Worm (Caenorhabditis elegans): ENCODE measurements around the gene R02E4.1.
A peak's percentile ranks its signal among the peaks of the same experiment; 100 is the strongest.

R02E4.1 gene

ce11 chrX:4136547-4137311, 32.4 kb upstream of the R02E4.1 start:
- TF ChIP-seq nhr-85 (tag) (peak; percentile 18), C34B4.2 (tag; optimal IDR thresholded peaks at IDR 0.05) (no peak)

DNA sequence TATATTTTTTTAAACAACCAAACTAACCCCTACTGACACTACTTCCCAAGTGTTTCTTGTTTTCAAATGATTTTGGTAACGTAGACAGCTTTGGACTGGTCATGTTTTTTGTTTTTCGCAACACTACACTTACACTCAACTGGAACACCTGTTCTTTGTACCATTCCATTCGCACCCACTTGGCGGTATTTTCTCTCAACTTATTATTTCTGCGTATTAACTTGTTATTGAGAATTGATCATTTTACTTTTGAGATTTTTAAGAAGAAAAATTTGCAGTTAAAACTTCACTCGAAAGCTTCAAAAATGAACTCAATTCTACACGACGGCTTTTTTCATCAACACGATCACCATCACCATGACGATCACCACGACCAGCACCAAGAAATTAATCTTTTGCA, 30.5 kb upstream of the R02E4.1 start, which contains the start of gene ZK470.2:
ZK470.2 (plus strand) TSS at position 301 of the 400 bp plus-strand sequence.
- TF ChIP-seq hpl-2 (GFP tag; optimal IDR thresholded peaks at IDR 0.05): no peak
- no peak for TF ChIP-seq mab-9 (GFP tag; IDR thresholded peaks at IDR 0.05)
- no peak for TF ChIP-seq elt-3 (tag; optimal IDR thresholded peaks at IDR 0.05)
- TF ChIP-seq ceh-63 (GFP tag; optimal IDR thresholded peaks at IDR 0.05): no peak
- no peak for TF ChIP-seq nhr-84 (tag; optimal IDR thresholded peaks at IDR 0.05)
- TF ChIP-seq pax-3 (tag; optimal IDR thresholded peaks at IDR 0.05): no peak

DNA sequence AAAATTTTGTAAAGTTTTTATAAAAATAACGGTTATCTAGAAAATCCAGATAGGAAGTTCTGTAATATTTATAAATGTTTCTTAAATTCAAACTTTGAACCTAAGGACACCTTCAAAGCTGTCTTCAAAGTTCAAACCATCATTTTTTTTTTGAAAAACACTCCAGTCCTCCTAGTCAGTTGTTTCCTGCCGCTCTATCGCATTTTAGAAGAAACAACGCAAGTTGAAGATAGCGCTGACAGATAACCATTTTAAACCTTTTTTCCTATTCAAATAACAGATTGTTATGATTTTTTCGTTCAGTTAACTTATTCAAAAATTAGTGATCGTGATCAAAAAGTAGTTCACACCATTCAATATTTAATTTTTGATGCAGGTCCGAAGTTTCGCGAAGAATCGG, 29.0 kb upstream of the R02E4.1 start:
- TF ChIP-seq efl-3 (GFP tag; optimal IDR thresholded peaks at IDR 0.05) (no peak), nhr-71 (tag; optimal IDR thresholded peaks at IDR 0.05) (peak; percentile 59), lin-14 (GFP tag; optimal IDR thresholded peaks at IDR 0.05) (peak; percentile 35), lsy-2 (tag; optimal IDR thresholded peaks at IDR 0.05) (peak in 1 of 2 experiments; percentile 5), snu-23 (GFP tag; optimal IDR thresholded peaks at IDR 0.05) (peak; percentile 40), aly-2 (tag; optimal IDR thresholded peaks at IDR 0.05) (no peak), irx-1 (tag; optimal IDR thresholded peaks at IDR 0.05) (no peak), rnt-1 (tag; optimal IDR thresholded peaks at IDR 0.05) (peak; percentile 34), nhr-19 (GFP tag; conservative IDR thresholded peaks at IDR 0.05) (peak; percentile 29; the same call in 1 of the 2 replicates), nhr-20 (tag; optimal IDR thresholded peaks at IDR 0.05) (peak; percentile 38), nhr-12 (tag; optimal IDR thresholded peaks at IDR 0.05) (no peak)

DNA sequence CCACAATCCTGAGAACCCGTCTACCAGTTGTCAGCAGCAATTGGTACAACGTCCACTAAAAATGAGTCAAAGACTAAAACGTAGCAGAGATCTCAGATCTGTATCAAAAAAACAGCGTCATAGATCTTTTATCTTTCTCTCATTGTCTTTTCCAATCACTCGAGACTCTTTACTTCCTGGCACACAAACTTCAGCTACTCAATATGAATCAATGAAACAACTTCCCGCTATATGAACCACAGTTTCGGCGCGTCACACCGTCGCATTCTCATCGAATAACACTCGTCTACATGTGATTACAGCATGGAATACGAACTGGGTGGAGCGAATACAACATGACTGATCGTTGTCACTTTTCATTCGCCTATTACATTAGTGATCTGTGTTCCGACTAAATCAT, 27.9 kb upstream of the R02E4.1 start:
- TF ChIP-seq blmp-1 (tag; optimal IDR thresholded peaks at IDR 0.05): peak; percentile 54
- no peak for TF ChIP-seq fkh-4 (tag; optimal IDR thresholded peaks at IDR 0.05; ENCODE audit: borderline replicate concordance)
- TF ChIP-seq nhr-19 (GFP tag; conservative IDR thresholded peaks at IDR 0.05): peak; percentile 71
- TF ChIP-seq C04F5.9 (tag; optimal IDR thresholded peaks at IDR 0.05): no peak
- TF ChIP-seq ama-1 (optimal IDR thresholded peaks at IDR 0.05): no peak
- TF ChIP-seq nhr-12 (tag; optimal IDR thresholded peaks at IDR 0.05): no peak
- no peak for TF ChIP-seq elt-2 (tag; optimal IDR thresholded peaks at IDR 0.05)
- peak in 2 of 6 experiments; percentile 22 to 48 for TF ChIP-seq elt-3 (tag; optimal IDR thresholded peaks at IDR 0.05)
- TF ChIP-seq lin-14 (GFP tag; optimal IDR thresholded peaks at IDR 0.05): peak; percentile 77
- TF ChIP-seq nhr-11 (tag; optimal IDR thresholded peaks at IDR 0.05): no peak
- TF ChIP-seq alr-1 (tag; optimal IDR thresholded peaks at IDR 0.05; ENCODE audit: borderline replicate concordance): no peak
- TF ChIP-seq egl-27 (tag; optimal IDR thresholded peaks at IDR 0.05): no peak
- no peak for TF ChIP-seq C34B4.2 (tag; optimal IDR thresholded peaks at IDR 0.05)
- no peak for TF ChIP-seq unc-98 (GFP tag; IDR thresholded peaks at IDR 0.05)
- TF ChIP-seq ceh-90 (tag; optimal IDR thresholded peaks at IDR 0.05): no peak
- TF ChIP-seq C16A3.4 (tag; optimal IDR thresholded peaks at IDR 0.05): no peak
- no peak for TF ChIP-seq sup-37 (GFP tag; optimal IDR thresholded peaks at IDR 0.05)
- peak; percentile 53 for TF ChIP-seq rnt-1 (tag; optimal IDR thresholded peaks at IDR 0.05)
- peak in 1 of 2 experiments; percentile 33 for TF ChIP-seq mdl-1 (tag; optimal IDR thresholded peaks at IDR 0.05)
- TF ChIP-seq zip-4 (GFP tag; optimal IDR thresholded peaks at IDR 0.05): no peak
- TF ChIP-seq nhr-237 (tag; optimal IDR thresholded peaks at IDR 0.05): no peak
- no peak for TF ChIP-seq lir-3 (tag; optimal IDR thresholded peaks at IDR 0.05; ENCODE audit: poor library complexity)
- no peak for TF ChIP-seq F16B12.6 (tag; optimal IDR thresholded peaks at IDR 0.05)
- peak; percentile 29 for TF ChIP-seq skn-1 (tag; optimal IDR thresholded peaks at IDR 0.05)
- TF ChIP-seq lin-39 (tag; optimal IDR thresholded peaks at IDR 0.05): no peak
- TF ChIP-seq dpl-1 (GFP tag; optimal IDR thresholded peaks at IDR 0.05): no peak
- peak in 1 of 2 experiments; percentile 41 for TF ChIP-seq lin-35 (GFP tag; optimal IDR thresholded peaks at IDR 0.05)
- TF ChIP-seq swsn-7 (tag; optimal IDR thresholded peaks at IDR 0.05): peak; percentile 9
- TF ChIP-seq ets-5 (GFP tag; IDR thresholded peaks at IDR 0.05): no peak
- TF ChIP-seq nhr-76 (tag; optimal IDR thresholded peaks at IDR 0.05): no peak
- TF ChIP-seq hlh-17 (GFP tag; optimal IDR thresholded peaks at IDR 0.05; ENCODE audit: borderline replicate concordance): no peak
- TF ChIP-seq unc-30 (tag; optimal IDR thresholded peaks at IDR 0.05): no peak
- TF ChIP-seq lsy-2 (tag; optimal IDR thresholded peaks at IDR 0.05): peak in 1 of 2 experiments; percentile 20
